Worm (Caenorhabditis elegans): ENCODE measurements around the gene T19D12.6.

- TF ChIP-seq nhr-76 (tag; optimal IDR thresholded peaks at IDR 0.05), result no peak
- no peak for TF ChIP-seq mab-5 (tag; optimal IDR thresholded peaks at IDR 0.05)
- no peak for TF ChIP-seq ces-1 (GFP tag; optimal IDR thresholded peaks at IDR 0.05)
- TF ChIP-seq pha-4 (tag; optimal IDR thresholded peaks at IDR 0.05), result no peak
- no peak for TF ChIP-seq ceh-43 (GFP tag; optimal IDR thresholded peaks at IDR 0.05)
- no peak for TF ChIP-seq drap-1 (GFP tag; optimal IDR thresholded peaks at IDR 0.05)
- no peak for TF ChIP-seq mep-1 (tag; optimal IDR thresholded peaks at IDR 0.05)
Measured at ce11 chrII:6629775-6630174, 13.1 kb downstream of the T19D12.6 start.

Data from whole organism, mixed stage, embryonic.